Worm (Caenorhabditis elegans) whole organism, L4 larva: ENCODE data around the gene F22E12.3.

Experiments used
- F10B5.3 ChIP-seq: sonication (generic microtip); optimal IDR thresholded peaks from 2 replicates; lab custom pipeline; 2016; ENCODE audit warnings: mild to moderate bottlenecking, missing genetic modification characterization, missing compliant biosample characterization
- F37D6.2 ChIP-seq: sonication (generic microtip); optimal IDR thresholded peaks from 2 replicates; lab custom pipeline; 2016; ENCODE audit warnings: mild to moderate bottlenecking, missing genetic modification characterization, missing compliant biosample characterization
- T26A8.4 ChIP-seq: fragments of 200-800 bp; sonication (Bioruptor generic); IDR thresholded peaks from 2 replicates; pipeline ENCODE4 v1.3.6; 2022; ENCODE audit warnings: missing genetic modification characterization, missing compliant biosample characterization
- Y105C5A.15 ChIP-seq: fragments of 200-800 bp; sonication (Bioruptor generic); IDR thresholded peaks from 2 replicates; pipeline ENCODE4 v1.3.6; 2022; ENCODE audit warnings: missing genetic modification characterization, missing compliant biosample characterization
- Y48G9A.11 ChIP-seq: fragments of 200-800 bp; sonication (Bioruptor generic); IDR thresholded peaks from 2 replicates; pipeline ENCODE4 v1.3.6; 2022; ENCODE audit warnings: missing genetic modification reagents, missing genetic modification characterization, missing compliant biosample characterization
- aha-1 ChIP-seq: fragments of 150-350 bp; peaks from one replicate; lab custom pipeline; 2014; ENCODE audit warnings: missing biosample characterization, missing genetic modification characterization
- ceh-20 ChIP-seq: fragments of 200-800 bp; sonication (Bioruptor generic); IDR thresholded peaks from 2 replicates; pipeline ENCODE4 v1.3.6; 2022; ENCODE audit warnings: missing genetic modification reagents, missing genetic modification characterization, missing compliant biosample characterization
- ceh-32 ChIP-seq: sonication (generic microtip); optimal IDR thresholded peaks from 2 replicates; lab custom pipeline; 2016; ENCODE audit warnings: mild to moderate bottlenecking, missing genetic modification characterization, missing compliant biosample characterization; ENCODE audit not compliant: poor library complexity
- daf-16 ChIP-seq, 3 experiments: sonication (generic microtip); optimal IDR thresholded peaks; 2 replicates each; lab custom pipeline; 2016 to 2017; ENCODE audit warnings: missing genetic modification characterization in 3 of 3, missing genetic modification reagents in 3 of 3, mild to moderate bottlenecking in 2 of 3, missing compliant biosample characterization in 2 of 3, missing biosample characterization in 1 of 3, moderate library complexity in 1 of 3
- dmd-6 ChIP-seq: fragments of 200-800 bp; sonication (Bioruptor generic); IDR thresholded peaks from 2 replicates; pipeline ENCODE4 v1.3.6; 2022; ENCODE audit warnings: missing genetic modification reagents, missing genetic modification characterization, missing compliant biosample characterization
- dpl-1 ChIP-seq: fragments of 150-350 bp; optimal IDR thresholded peaks from 2 replicates; lab custom pipeline; 2014; ENCODE audit warnings: missing biosample characterization, missing genetic modification reagents, missing genetic modification characterization
- egl-27 ChIP-seq: sonication (generic microtip); optimal IDR thresholded peaks from 3 replicates; lab custom pipeline; 2017; ENCODE audit warnings: missing biosample characterization, missing genetic modification reagents, missing genetic modification characterization
- gei-8 ChIP-seq: fragments of 200-800 bp; sonication (Bioruptor generic); optimal IDR thresholded peaks from 2 replicates; lab custom pipeline; 2018; ENCODE audit warnings: mild to moderate bottlenecking, missing genetic modification characterization, missing compliant biosample characterization
- hif-1 ChIP-seq, 2 experiments: sonication (generic microtip); optimal IDR thresholded peaks; 2 replicates each; lab custom pipeline; 2016 to 2017; ENCODE audit warnings: missing compliant biosample characterization in 2 of 2, missing genetic modification characterization in 2 of 2, missing genetic modification reagents in 2 of 2, missing genotype in 2 of 2, mild to moderate bottlenecking in 1 of 2
- hlh-11 ChIP-seq: fragments of 200-800 bp; sonication (Bioruptor generic); optimal IDR thresholded peaks from 2 replicates; lab custom pipeline; 2018; ENCODE audit warnings: mild to moderate bottlenecking, missing genetic modification characterization, missing compliant biosample characterization
- hmg-1.1 ChIP-seq: fragments of 200-800 bp; sonication (Bioruptor generic); IDR thresholded peaks from 2 replicates; pipeline ENCODE4 v1.3.6; 2022; ENCODE audit warnings: missing genetic modification reagents, missing genetic modification characterization, missing compliant biosample characterization
- jun-1 ChIP-seq: fragments of 150-350 bp; optimal IDR thresholded peaks from 2 replicates; lab custom pipeline; 2014; ENCODE audit warnings: missing biosample characterization, missing genetic modification reagents, missing genetic modification characterization
- lim-7 ChIP-seq: fragments of 200-800 bp; sonication (Bioruptor generic); IDR thresholded peaks from 2 replicates; pipeline ENCODE4 v1.3.6; 2022; ENCODE audit warnings: missing genetic modification characterization, missing compliant biosample characterization
- lin-15B ChIP-seq: fragments of 150-350 bp; sonication (generic microtip); optimal IDR thresholded peaks from 3 replicates; lab custom pipeline; 2014; ENCODE audit warnings: missing biosample characterization, missing genetic modification characterization
- lin-29 ChIP-seq: fragments of 200-800 bp; sonication (Bioruptor generic); IDR thresholded peaks from 2 replicates; pipeline ENCODE4 v1.3.6; 2022; ENCODE audit warnings: missing genetic modification reagents, missing genetic modification characterization, missing compliant biosample characterization
- lin-38 ChIP-seq: fragments of 200-800 bp; sonication (Bioruptor generic); IDR thresholded peaks from 2 replicates; pipeline ENCODE4 v1.3.6; 2022; ENCODE audit warnings: missing genetic modification reagents, missing genetic modification characterization, missing compliant biosample characterization
- lin-39 ChIP-seq: fragments of 150-350 bp; optimal IDR thresholded peaks from 2 replicates; lab custom pipeline; 2014; ENCODE audit warnings: missing biosample characterization, missing genetic modification reagents, missing genetic modification characterization
- madf-5 ChIP-seq, 2 experiments: fragments of 200-800 bp; sonication (Bioruptor generic); IDR thresholded peaks; 2 replicates each; pipeline ENCODE4 v1.3.6; 2022; ENCODE audit warnings: missing compliant biosample characterization in 2 of 2, missing genetic modification characterization in 2 of 2
- mdt-29 ChIP-seq: fragments of 200-800 bp; sonication (Bioruptor generic); IDR thresholded peaks from 2 replicates; pipeline ENCODE4 v1.3.6; 2022; ENCODE audit warnings: missing genetic modification reagents, missing genetic modification characterization, missing compliant biosample characterization
- mep-1 ChIP-seq: fragments of 150-350 bp; sonication (generic microtip); optimal IDR thresholded peaks from 3 replicates; lab custom pipeline; 2014; ENCODE audit warnings: missing biosample characterization, missing genetic modification characterization
- mes-2 ChIP-seq: sonication (generic microtip); optimal IDR thresholded peaks from 2 replicates; lab custom pipeline; 2016; ENCODE audit warnings: missing genotype, mild to moderate bottlenecking, missing genetic modification characterization, missing compliant biosample characterization; ENCODE audit not compliant: poor library complexity, severe bottlenecking
- mxl-2 ChIP-seq: fragments of 200-800 bp; sonication (Bioruptor generic); conservative IDR thresholded peaks from 2 replicates; pipeline ENCODE4 v1.3.6; 2022; ENCODE audit warnings: missing genetic modification reagents, missing genetic modification characterization, missing compliant biosample characterization
- nhr-10 ChIP-seq: fragments of 150-350 bp; optimal IDR thresholded peaks from 2 replicates; lab custom pipeline; 2014; ENCODE audit warnings: missing biosample characterization, missing genetic modification characterization
- nhr-11 ChIP-seq: fragments of 150-350 bp; optimal IDR thresholded peaks from 2 replicates; lab custom pipeline; 2014; ENCODE audit warnings: missing biosample characterization, missing genetic modification characterization
- nhr-28 ChIP-seq: fragments of 150-350 bp; optimal IDR thresholded peaks from 2 replicates; lab custom pipeline; 2014; ENCODE audit warnings: missing biosample characterization, missing genetic modification characterization
- nhr-41 ChIP-seq: fragments of 200-800 bp; sonication (Bioruptor generic); IDR thresholded peaks from 2 replicates; pipeline ENCODE4 v1.3.6; 2022; ENCODE audit warnings: missing genetic modification reagents, missing genetic modification characterization, missing compliant biosample characterization
- nhr-42 ChIP-seq: fragments of 200-800 bp; sonication (Bioruptor generic); IDR thresholded peaks from 2 replicates; pipeline ENCODE4 v1.3.6; 2022; ENCODE audit warnings: missing genetic modification characterization, missing compliant biosample characterization
- nhr-77 ChIP-seq: fragments of 150-350 bp; optimal IDR thresholded peaks from 2 replicates; lab custom pipeline; 2014; ENCODE audit warnings: missing biosample characterization, missing genetic modification characterization
- php-3 ChIP-seq: fragments of 200-800 bp; sonication (Bioruptor generic); IDR thresholded peaks from 2 replicates; pipeline ENCODE4 v1.3.6; 2022; ENCODE audit warnings: missing genetic modification reagents, missing genetic modification characterization, missing compliant biosample characterization
- pqm-1 ChIP-seq: sonication (generic microtip); optimal IDR thresholded peaks from 2 replicates; lab custom pipeline; 2017; ENCODE audit warnings: missing biosample characterization, missing genetic modification characterization
- rbr-2 ChIP-seq: sonication (generic microtip); optimal IDR thresholded peaks from 2 replicates; lab custom pipeline; 2016; ENCODE audit warnings: missing genotype, missing genetic modification characterization, missing compliant biosample characterization
- skn-1 ChIP-seq: fragments of 150-350 bp; optimal IDR thresholded peaks from 2 replicates; lab custom pipeline; 2014; ENCODE audit warnings: missing biosample characterization, missing genetic modification characterization
- snpc-4 ChIP-seq: fragments of 150-350 bp; optimal IDR thresholded peaks from 2 replicates; lab custom pipeline; 2014; ENCODE audit warnings: missing biosample characterization, missing genetic modification characterization
- spr-3 ChIP-seq: fragments of 200-800 bp; sonication (Bioruptor generic); optimal IDR thresholded peaks from 2 replicates; lab custom pipeline; 2018; ENCODE audit warnings: mild to moderate bottlenecking, missing genetic modification characterization, missing compliant biosample characterization
- tra-1 ChIP-seq: fragments of 200-800 bp; sonication (Bioruptor generic); IDR thresholded peaks from 2 replicates; pipeline ENCODE4 v1.3.6; 2022; ENCODE audit warnings: missing genetic modification reagents, missing genetic modification characterization, missing compliant biosample characterization
- unc-62 ChIP-seq, 3 experiments: fragments of 150-350 bp in 1 of 3; sonication (generic microtip); optimal IDR thresholded peaks in 2 of 3; peaks in 1 of 3; 1 replicate in 1 of 3; 2 replicates in 2 of 3; lab custom pipeline; 2014 to 2017; ENCODE audit warnings: missing biosample characterization in 3 of 3, missing genetic modification characterization in 3 of 3, missing genetic modification reagents in 3 of 3, missing genotype in 1 of 3
- zag-1 ChIP-seq: fragments of 150-350 bp; optimal IDR thresholded peaks from 2 replicates; lab custom pipeline; 2014; ENCODE audit warnings: missing biosample characterization, missing genetic modification characterization

Gene F22E12.3

DNA sequence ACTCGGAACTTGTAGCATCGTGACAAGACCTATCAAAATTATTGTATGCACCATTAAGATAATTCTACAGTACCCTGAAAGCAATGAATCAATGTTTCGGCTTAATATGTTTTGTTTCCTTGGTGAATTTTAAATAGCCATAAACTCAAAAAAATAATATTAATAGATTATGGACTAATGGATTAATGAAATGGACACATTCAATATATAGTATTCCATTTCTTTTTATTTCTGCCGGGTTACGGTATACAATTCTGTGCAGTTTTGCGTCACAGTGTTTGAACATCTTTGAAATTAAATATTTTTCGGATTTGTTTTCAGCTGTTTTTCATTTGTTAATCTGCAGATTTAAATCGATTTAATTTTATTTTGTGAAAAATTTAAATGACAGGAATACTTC lies 26.6 kb downstream of the F22E12.3 start, which contains the start of gene set-22:
Gene set-22, plus strand, starts transcription at position 301 of the 400 bp plus-strand sequence.
- TF ChIP-seq skn-1 (tag; lab: Kevin White, UChicago), result no peak
- no peak for TF ChIP-seq ceh-20
- TF ChIP-seq nhr-10 (tag; lab: Kevin White, UChicago), result no peak
- no peak for TF ChIP-seq snpc-4
- TF ChIP-seq nhr-41 (GFP tag; lab: Robert Waterston, UW), result no peak
- no peak for TF ChIP-seq gei-8 (GFP tag; lab: Kevin White, UChicago)
- no peak for TF ChIP-seq Y48G9A.11 (GFP tag; lab: Robert Waterston, UW)
- no peak for TF ChIP-seq daf-16 (GFP tag; optimal IDR thresholded peaks at IDR 0.05; lab: Kevin White, UChicago)
- no peak for TF ChIP-seq daf-16 (tag; optimal IDR thresholded peaks at IDR 0.05; lab: Kevin White, UChicago)
- no peak for TF ChIP-seq nhr-28
- TF ChIP-seq dpl-1, result no peak
- TF ChIP-seq spr-3 (GFP tag; lab: Kevin White, UChicago), result no peak
- no peak for TF ChIP-seq lin-38 (GFP tag; lab: Robert Waterston, UW)
- TF ChIP-seq tra-1 (GFP tag; lab: Robert Waterston, UW), result no peak
- TF ChIP-seq mxl-2 (GFP tag; lab: Robert Waterston, UW), result no peak
- TF ChIP-seq lin-29 (GFP tag; lab: Robert Waterston, UW), result no peak
- TF ChIP-seq mdt-29 (GFP tag; lab: Robert Waterston, UW), result no peak

DNA sequence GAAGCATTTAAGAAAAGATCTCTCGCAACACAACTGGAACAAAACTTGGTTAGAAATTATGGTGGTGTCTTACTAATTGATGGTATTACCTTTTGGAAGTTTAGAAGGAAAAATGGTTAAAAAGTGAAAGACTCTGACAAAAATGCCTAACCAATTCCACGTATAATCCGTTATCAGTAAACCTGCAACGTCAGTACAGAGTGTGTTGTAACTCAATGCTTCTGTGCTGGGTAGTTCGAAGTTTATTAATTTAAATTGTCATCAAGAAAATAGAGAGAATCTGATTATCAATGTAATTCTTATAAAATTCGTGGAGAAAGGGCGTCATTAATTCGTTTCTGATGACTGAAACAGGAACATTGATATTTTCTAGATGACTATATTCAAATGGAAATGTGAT lies 28.0 kb downstream of the F22E12.3 start:
- peak; percentile 54 for TF ChIP-seq dmd-6 (GFP tag; lab: Robert Waterston, UW)
- TF ChIP-seq nhr-28, result peak; percentile 36
- no peak for TF ChIP-seq ceh-32 (tag; lab: Kevin White, UChicago)
- TF ChIP-seq unc-62 (GFP tag; optimal IDR thresholded peaks at IDR 0.05 in 1 of 2; lab: Kevin White, UChicago), result peak in 1 of 2 experiments; percentile 95
- no peak for TF ChIP-seq unc-62 (tag; optimal IDR thresholded peaks at IDR 0.05; lab: Kevin White, UChicago)
- no peak for TF ChIP-seq mes-2
- TF ChIP-seq pqm-1 (tag; lab: Kevin White, UChicago), result peak; percentile 44
- no peak for TF ChIP-seq daf-16 (GFP tag; optimal IDR thresholded peaks at IDR 0.05; lab: Kevin White, UChicago)
- TF ChIP-seq daf-16 (tag; optimal IDR thresholded peaks at IDR 0.05; lab: Kevin White, UChicago), result peak; percentile 14

DNA sequence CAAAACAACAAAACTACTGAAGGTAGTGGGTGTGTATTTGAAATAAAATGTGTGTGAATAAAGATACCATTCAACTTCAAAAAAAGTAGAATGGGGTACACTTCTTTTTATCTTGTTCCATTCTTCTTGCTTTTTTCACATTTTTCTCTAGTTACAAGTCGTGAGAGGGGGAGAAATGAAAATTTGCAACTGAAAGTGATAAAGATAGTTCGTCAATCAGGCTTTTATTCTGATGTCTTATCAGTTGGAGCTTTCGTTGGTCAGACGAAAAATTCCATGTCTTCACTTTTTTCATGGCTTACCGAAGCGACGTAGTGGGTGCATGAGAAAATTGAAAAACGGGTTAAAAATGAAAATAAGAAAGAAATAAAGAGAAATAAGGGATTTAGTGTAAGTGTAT lies 29.5 kb downstream of the F22E12.3 start, which contains the start of gene Y32F6A.4:
Gene Y32F6A.4, minus strand, starts transcription at position 347 of the 400 bp plus-strand sequence.
- TF ChIP-seq zag-1 (tag; lab: Kevin White, UChicago) (no peak), lim-7 (GFP tag; lab: Robert Waterston, UW) (no peak), lin-29 (GFP tag; lab: Robert Waterston, UW) (no peak), T26A8.4 (GFP tag; lab: Robert Waterston, UW) (no peak), F37D6.2 (no peak), nhr-41 (GFP tag; lab: Robert Waterston, UW) (no peak), snpc-4 (no peak), lin-39 (tag; lab: Kevin White, UChicago) (no peak), dmd-6 (GFP tag; lab: Robert Waterston, UW) (peak; percentile 41; the same call in 1 of the 2 replicates), nhr-77 (tag; lab: Kevin White, UChicago) (no peak), unc-62 (GFP tag; optimal IDR thresholded peaks at IDR 0.05 in 1 of 2; lab: Kevin White, UChicago) (peak in 1 of 2 experiments; percentile 81), unc-62 (tag; optimal IDR thresholded peaks at IDR 0.05; lab: Kevin White, UChicago) (no peak), mep-1 (tag; lab: Kevin White, UChicago) (no peak), php-3 (peak; percentile 17; the same call in 1 of the 2 replicates), rbr-2 (no peak), hlh-11 (tag; lab: Kevin White, UChicago) (peak; percentile 15), daf-16 (GFP tag; optimal IDR thresholded peaks at IDR 0.05; lab: Kevin White, UChicago) (no peak), daf-16 (tag; optimal IDR thresholded peaks at IDR 0.05; lab: Kevin White, UChicago) (peak; percentile 45), F10B5.3 (tag; lab: Kevin White, UChicago) (no peak), hif-1 (tag; optimal IDR thresholded peaks at IDR 0.05; lab: Kevin White, UChicago) (no peak), madf-5 (GFP tag; IDR thresholded peaks at IDR 0.05; lab: Robert Waterston, UW) (no peak), skn-1 (tag; lab: Kevin White, UChicago) (no peak), lin-15B (tag; lab: Kevin White, UChicago) (no peak), nhr-42 (no peak), jun-1 (no peak), egl-27 (tag; lab: Kevin White, UChicago) (no peak), hmg-1.1 (GFP tag; lab: Robert Waterston, UW) (no peak), aha-1 (no peak), pqm-1 (tag; lab: Kevin White, UChicago) (peak; percentile 69), nhr-11 (no peak), Y105C5A.15 (GFP tag; lab: Robert Waterston, UW) (no peak), nhr-28 (peak; percentile 39)
